Fruit fly (Drosophila melanogaster) whole organism, embryonic: ENCODE results near the gene MESK4.

ENCODE experiments used
- CG10543 ChIP-seq: fragments of 200-800 bp; sonication (Bioruptor generic); optimal IDR thresholded peaks from 3 replicates; lab custom pipeline; 2017; ENCODE audit warnings: missing biosample characterization, mild to moderate bottlenecking, missing genetic modification characterization, moderate library complexity
- CG12071 ChIP-seq: fragments of 200-800 bp; sonication (Bioruptor generic); optimal IDR thresholded peaks from 3 replicates; lab custom pipeline; 2018; ENCODE audit warnings: missing biosample characterization, mild to moderate bottlenecking, missing genetic modification characterization
- CG12659 ChIP-seq: fragments of 200-800 bp; sonication (Bioruptor generic); optimal IDR thresholded peaks from 3 replicates; lab custom pipeline; 2017; ENCODE audit warnings: mild to moderate bottlenecking, missing biosample characterization, missing genetic modification reagents, missing genetic modification characterization
- CG15269 ChIP-seq: fragments of 200-800 bp; sonication (Bioruptor generic); optimal IDR thresholded peaks from 2 replicates; lab custom pipeline; 2018; ENCODE audit warnings: missing biosample characterization, mild to moderate bottlenecking, missing genetic modification characterization, moderate library complexity
- CG15479 ChIP-seq: fragments of 200-800 bp; sonication (Bioruptor generic); optimal IDR thresholded peaks from 3 replicates; lab custom pipeline; 2019; ENCODE audit warnings: missing biosample characterization, mild to moderate bottlenecking, missing genetic modification characterization, moderate library complexity
- CG1647 ChIP-seq: fragments of 200-800 bp; sonication (Bioruptor generic); optimal IDR thresholded peaks from 3 replicates; lab custom pipeline; 2016; ENCODE audit warnings: missing biosample characterization, missing genetic modification characterization
- CG16815 ChIP-seq: fragments of 200-800 bp; sonication (Bioruptor generic); optimal IDR thresholded peaks from 3 replicates; lab custom pipeline; 2017; ENCODE audit warnings: missing biosample characterization, mild to moderate bottlenecking, missing genetic modification characterization
- CG17361 ChIP-seq: fragments of 200-800 bp; sonication (Bioruptor generic); IDR thresholded peaks from 3 replicates; pipeline ENCODE4 v1.3.6; 2022; ENCODE audit warnings: missing biosample characterization, missing genetic modification characterization
- CG1832 ChIP-seq: fragments of 200-800 bp; sonication (Bioruptor generic); optimal IDR thresholded peaks from 2 replicates; lab custom pipeline; 2017; ENCODE audit warnings: missing biosample characterization, mild to moderate bottlenecking, missing genetic modification characterization, inconsistent platforms
- CG2120 ChIP-seq: fragments of 200-800 bp; sonication (Bioruptor generic); optimal IDR thresholded peaks from 3 replicates; lab custom pipeline; 2016; ENCODE audit warnings: missing biosample characterization, missing genetic modification characterization
- CG2875 ChIP-seq: fragments of 200-800 bp; sonication (Bioruptor generic); optimal IDR thresholded peaks from 2 replicates; lab custom pipeline; 2017; ENCODE audit warnings: missing biosample characterization, mild to moderate bottlenecking, missing genetic modification characterization, missing genetic modification reagents
- CG30020 ChIP-seq: fragments of 200-800 bp; optimal IDR thresholded peaks from 2 replicates; lab custom pipeline; 2019; ENCODE audit warnings: missing biosample characterization, mild to moderate bottlenecking, missing genetic modification characterization, moderate library complexity
- CG32772 ChIP-seq: fragments of 200-800 bp; sonication (Bioruptor generic); IDR thresholded peaks from 2 replicates; pipeline ENCODE4 v1.3.6; 2022; ENCODE audit warnings: missing biosample characterization, missing genetic modification characterization
- CG4328 ChIP-seq: fragments of 200-800 bp; sonication (Bioruptor generic); optimal IDR thresholded peaks from 3 replicates; lab custom pipeline; 2017; ENCODE audit warnings: missing biosample characterization, missing genetic modification reagents, missing genetic modification characterization
- CG4707 ChIP-seq: fragments of 200-800 bp; sonication (Bioruptor generic); optimal IDR thresholded peaks from 2 replicates; lab custom pipeline; 2018; ENCODE audit warnings: missing biosample characterization, mild to moderate bottlenecking, missing genetic modification characterization, moderate library complexity
- CG4854 ChIP-seq: fragments of 200-800 bp; sonication (Bioruptor generic); optimal IDR thresholded peaks from 2 replicates; lab custom pipeline; 2016; ENCODE audit warnings: missing biosample characterization, missing genetic modification characterization, inconsistent platforms
- CG6272 ChIP-seq: fragments of 200-800 bp; sonication (Bioruptor generic); IDR thresholded peaks from 2 replicates; pipeline ENCODE4 v1.3.6; 2022; ENCODE audit warnings: missing biosample characterization, missing genetic modification characterization
- CG9215 ChIP-seq: fragments of 200-800 bp; sonication (Bioruptor generic); IDR thresholded peaks from 2 replicates; pipeline ENCODE4 v1.3.6; 2022; ENCODE audit warnings: missing biosample characterization, missing genetic modification characterization
- Deaf1 ChIP-seq: fragments of 200-800 bp; optimal IDR thresholded peaks from 3 replicates; lab custom pipeline; 2019; ENCODE audit warnings: missing biosample characterization, mild to moderate bottlenecking, missing genetic modification characterization, moderate library complexity
- Doc3 ChIP-seq: fragments of 200-800 bp; sonication (Bioruptor generic); IDR thresholded peaks from 3 replicates; pipeline ENCODE4 v1.3.6; 2022; ENCODE audit warnings: missing biosample characterization, missing genetic modification characterization; ENCODE audit not compliant: partially characterized antibody
- Drgx ChIP-seq: fragments of 200-800 bp; sonication (Bioruptor generic); IDR thresholded peaks from 2 replicates; pipeline ENCODE4 v1.3.6; 2022; ENCODE audit warnings: missing biosample characterization, missing genetic modification characterization
- HmgD ChIP-seq: fragments of 200-800 bp; sonication (Bioruptor generic); optimal IDR thresholded peaks from 3 replicates; lab custom pipeline; 2016; ENCODE audit warnings: missing biosample characterization, missing genetic modification characterization
- Hmx ChIP-seq: fragments of 200-800 bp; sonication (Bioruptor generic); optimal IDR thresholded peaks from 2 replicates; lab custom pipeline; 2016; ENCODE audit warnings: missing biosample characterization, missing genetic modification characterization
- Nf-YB ChIP-seq: fragments of 200-800 bp; sonication (Bioruptor generic); optimal IDR thresholded peaks from 3 replicates; lab custom pipeline; 2019; ENCODE audit warnings: missing biosample characterization, mild to moderate bottlenecking, missing genetic modification characterization, moderate library complexity
- Poxn ChIP-seq: fragments of 200-800 bp; sonication (Bioruptor generic); IDR thresholded peaks from 2 replicates; pipeline ENCODE4 v1.3.6; 2022; ENCODE audit warnings: missing biosample characterization, missing genetic modification characterization
- Ptx1 ChIP-seq: fragments of 200-800 bp; sonication (Bioruptor generic); IDR thresholded peaks from 2 replicates; pipeline ENCODE4 v1.3.6; 2022; ENCODE audit warnings: missing biosample characterization, missing genetic modification characterization
- Ssrp ChIP-seq: fragments of 200-800 bp; sonication (Bioruptor generic); optimal IDR thresholded peaks from 2 replicates; lab custom pipeline; 2018; ENCODE audit warnings: missing biosample characterization, mild to moderate bottlenecking, missing genetic modification characterization, moderate library complexity
- Taf1 ChIP-seq: fragments of 200-800 bp; sonication (Bioruptor generic); IDR thresholded peaks from 2 replicates; pipeline ENCODE4 v1.3.6; 2022; ENCODE audit warnings: missing biosample characterization, missing genetic modification characterization
- Vsx1 ChIP-seq: fragments of 200-800 bp; sonication (Bioruptor generic); optimal IDR thresholded peaks from 2 replicates; lab custom pipeline; 2017; ENCODE audit warnings: missing biosample characterization, mild to moderate bottlenecking, missing genetic modification characterization, missing genetic modification reagents
- cad ChIP-seq: fragments of >200 bp; optimal IDR thresholded peaks from 2 replicates; lab custom pipeline; 2017; ENCODE audit warnings: missing biosample characterization, missing genetic modification characterization
- cato ChIP-seq: fragments of 200-800 bp; sonication (Bioruptor generic); optimal IDR thresholded peaks from 2 replicates; lab custom pipeline; 2016; ENCODE audit warnings: missing biosample characterization, missing genetic modification characterization, borderline replicate concordance
- caup ChIP-seq: fragments of 200-800 bp; sonication (Bioruptor generic); optimal IDR thresholded peaks from 3 replicates; lab custom pipeline; 2017; ENCODE audit warnings: missing biosample characterization, mild to moderate bottlenecking, missing genetic modification characterization, moderate library complexity; ENCODE audit not compliant: severe bottlenecking
- corto ChIP-seq: fragments of 200-800 bp; sonication (Bioruptor generic); optimal IDR thresholded peaks from 2 replicates; lab custom pipeline; 2016; ENCODE audit warnings: missing biosample characterization, mild to moderate bottlenecking, missing genetic modification characterization, moderate library complexity
- crc ChIP-seq: fragments of 200-800 bp; sonication (Bioruptor generic); optimal IDR thresholded peaks from 2 replicates; lab custom pipeline; 2016; ENCODE audit warnings: missing biosample characterization, missing genetic modification characterization
- croc ChIP-seq: fragments of 200-800 bp; sonication (Bioruptor generic); conservative IDR thresholded peaks from 3 replicates; pipeline ENCODE4 v1.3.6; 2022; ENCODE audit warnings: missing biosample characterization, missing genetic modification characterization
- dpn ChIP-seq, 2 experiments: fragments of 200-800 bp; sonication (Bioruptor generic); optimal IDR thresholded peaks; 3 replicates each; lab custom pipeline; 2016; ENCODE audit warnings: missing biosample characterization in 2 of 2, missing genetic modification characterization in 2 of 2
- eve ChIP-seq, 2 experiments: fragments of >200 bp; optimal IDR thresholded peaks; 2 replicates each; lab custom pipeline; 2017; ENCODE audit warnings: missing biosample characterization in 2 of 2, missing genetic modification characterization in 2 of 2
- fd102C ChIP-seq: fragments of 200-800 bp; sonication (Bioruptor generic); optimal IDR thresholded peaks from 2 replicates; lab custom pipeline; 2018; ENCODE audit warnings: missing biosample characterization, mild to moderate bottlenecking, missing genetic modification characterization, moderate library complexity
- fu2 ChIP-seq: fragments of 200-800 bp; sonication (Bioruptor generic); optimal IDR thresholded peaks from 2 replicates; lab custom pipeline; 2016; ENCODE audit warnings: missing biosample characterization, missing genetic modification characterization
- h ChIP-seq: fragments of >200 bp; optimal IDR thresholded peaks from 2 replicates; lab custom pipeline; 2017
- ham ChIP-seq: fragments of 200-800 bp; sonication (Bioruptor generic); IDR thresholded peaks from 2 replicates; pipeline ENCODE4 v1.3.6; 2022; ENCODE audit warnings: missing biosample characterization, missing genetic modification characterization
- lab ChIP-seq: fragments of 200-800 bp; sonication (Bioruptor generic); optimal IDR thresholded peaks from 3 replicates; lab custom pipeline; 2017; ENCODE audit warnings: missing biosample characterization, missing genetic modification characterization, mild to moderate bottlenecking, moderate library complexity, missing genetic modification reagents
- pita ChIP-seq: fragments of 200-800 bp; sonication (Bioruptor generic); optimal IDR thresholded peaks from 2 replicates; lab custom pipeline; 2017; ENCODE audit warnings: missing biosample characterization, mild to moderate bottlenecking, missing genetic modification characterization
- pnt ChIP-seq: fragments of 200-800 bp; sonication (Bioruptor generic); optimal IDR thresholded peaks from 3 replicates; lab custom pipeline; 2016; ENCODE audit warnings: missing biosample characterization, missing genetic modification characterization
- psq ChIP-seq: fragments of 200-800 bp; sonication (Bioruptor generic); optimal IDR thresholded peaks from 2 replicates; lab custom pipeline; 2017; ENCODE audit warnings: missing biosample characterization, missing genetic modification characterization
- sd ChIP-seq: fragments of 200-800 bp; sonication (Bioruptor generic); optimal IDR thresholded peaks from 3 replicates; lab custom pipeline; 2018; ENCODE audit warnings: missing biosample characterization, mild to moderate bottlenecking, missing genetic modification characterization, moderate library complexity
- ssp ChIP-seq: fragments of 200-800 bp; sonication (Bioruptor generic); IDR thresholded peaks from 2 replicates; pipeline ENCODE4 v1.3.6; 2022; ENCODE audit warnings: missing biosample characterization, missing genetic modification characterization
- tap ChIP-seq: fragments of 200-800 bp; optimal IDR thresholded peaks from 3 replicates; lab custom pipeline; 2019; ENCODE audit warnings: missing biosample characterization, mild to moderate bottlenecking, missing genetic modification characterization, moderate library complexity
- tx ChIP-seq: fragments of 200-800 bp; sonication (Bioruptor generic); optimal IDR thresholded peaks from 2 replicates; lab custom pipeline; 2016; ENCODE audit warnings: missing biosample characterization, missing genetic modification characterization
- wdn ChIP-seq: fragments of 200-800 bp; sonication (Bioruptor generic); IDR thresholded peaks from 2 replicates; pipeline ENCODE4 v1.3.6; 2022; ENCODE audit warnings: missing biosample characterization, missing genetic modification characterization
- wor ChIP-seq: fragments of 200-800 bp; sonication (Bioruptor generic); IDR thresholded peaks from 2 replicates; pipeline ENCODE4 v1.3.6; 2022; ENCODE audit warnings: missing biosample characterization, missing genetic modification characterization
- zf30C ChIP-seq: fragments of 200-800 bp; sonication (Bioruptor generic); optimal IDR thresholded peaks from 3 replicates; lab custom pipeline; 2018; ENCODE audit warnings: missing biosample characterization, mild to moderate bottlenecking, missing genetic modification characterization

The MESK4 gene

dm6 chr3R:17020956-17021355 lies 32.3 kb downstream of the MESK4 start, which contains the start of gene Adsl (continued):
- TF ChIP-seq CG15269 (tag; lab: Kevin White, UChicago) (no peak), CG10543 (GFP tag; lab: Kevin White, UChicago) (no peak), Poxn (no peak), CG4328 (GFP tag; lab: Kevin White, UChicago) (peak; percentile 50), Vsx1 (peak; percentile 85), sd (tag; lab: Kevin White, UChicago) (no peak), pnt (GFP tag; lab: Kevin White, UChicago) (no peak), corto (GFP tag; lab: Kevin White, UChicago) (no peak), CG17361 (GFP tag; lab: Robert Waterston, UW) (no peak; the same call in 1 of the 3 replicates), wdn (GFP tag; lab: Robert Waterston, UW) (no peak), CG2875 (GFP tag; lab: Kevin White, UChicago) (peak; percentile 83), crc (GFP tag; lab: Kevin White, UChicago) (no peak), CG1647 (no peak), CG1832 (GFP tag; lab: Kevin White, UChicago) (no peak), Taf1 (GFP tag; lab: Robert Waterston, UW) (no peak), eve (GFP tag; optimal IDR thresholded peaks at IDR 0.05; lab: Kevin White, UChicago) (no peak), lab (GFP tag; lab: Kevin White, UChicago) (peak; percentile 82), Hmx (GFP tag; lab: Kevin White, UChicago) (no peak), CG4854 (GFP tag; lab: Kevin White, UChicago) (no peak), ham (no peak), Deaf1 (tag; lab: Kevin White, UChicago) (no peak), ssp (GFP tag; lab: Robert Waterston, UW) (no peak), wor (no peak), h (no peak), fd102C (peak; percentile 60), Nf-YB (GFP tag; lab: Kevin White, UChicago) (peak; percentile 53), CG12659 (GFP tag; lab: Kevin White, UChicago) (peak; percentile 72), CG30020 (tag; lab: Kevin White, UChicago) (no peak), pita (GFP tag; lab: Kevin White, UChicago) (no peak), fu2 (GFP tag; lab: Kevin White, UChicago) (no peak), caup (GFP tag; lab: Kevin White, UChicago) (peak; percentile 89), CG16815 (GFP tag; lab: Kevin White, UChicago) (no peak), Doc3 (no peak), tap (peak; percentile 48), CG2120 (GFP tag; lab: Kevin White, UChicago) (no peak), cato (peak; percentile 3), CG32772 (GFP tag; lab: Robert Waterston, UW) (no peak), tx (GFP tag; lab: Kevin White, UChicago) (no peak), cad (GFP tag; lab: Kevin White, UChicago) (no peak), CG12071 (peak; percentile 67), HmgD (no peak), zf30C (GFP tag; lab: Kevin White, UChicago) (no peak), CG9215 (GFP tag; lab: Robert Waterston, UW) (no peak), CG6272 (GFP tag; lab: Robert Waterston, UW) (no peak), CG4707 (GFP tag; lab: Kevin White, UChicago) (peak; percentile 75), Ptx1 (GFP tag; lab: Robert Waterston, UW) (no peak), dpn (GFP tag; optimal IDR thresholded peaks at IDR 0.05; lab: Kevin White, UChicago) (peak; percentile 2 to 9), croc (GFP tag; lab: Robert Waterston, UW) (0 out of 3 replicates have a peak, but pooled peaks have one; percentile 20), Ssrp (tag; lab: Kevin White, UChicago) (no peak), Drgx (GFP tag; lab: Robert Waterston, UW) (no peak), psq (GFP tag; lab: Kevin White, UChicago) (no peak), CG15479 (GFP tag; lab: Kevin White, UChicago) (peak; percentile 5)
